Worm (Caenorhabditis elegans) whole organism, L2 larva: ENCODE results near the gene F35C11.4.

Experiments
- C34F6.9 ChIP-seq: fragments of 150-350 bp; optimal IDR thresholded peaks from 2 replicates; lab custom pipeline; 2014; ENCODE audit warnings: missing biosample characterization, missing genetic modification characterization
- F13H6.1 ChIP-seq: sonication (generic microtip); optimal IDR thresholded peaks from 2 replicates; lab custom pipeline; 2016; ENCODE audit warnings: missing genetic modification characterization, missing compliant biosample characterization
- Y55F3AM.14 ChIP-seq: fragments of 200-800 bp; sonication (Bioruptor generic); optimal IDR thresholded peaks from 2 replicates; lab custom pipeline; 2018; ENCODE audit warnings: mild to moderate bottlenecking, missing genetic modification characterization, missing compliant biosample characterization
- alr-1 ChIP-seq: fragments of 150-350 bp; optimal IDR thresholded peaks from 2 replicates; lab custom pipeline; 2014; ENCODE audit warnings: missing biosample characterization, missing genetic modification characterization
- aly-2 ChIP-seq: fragments of 150-350 bp; optimal IDR thresholded peaks from 2 replicates; lab custom pipeline; 2014; ENCODE audit warnings: missing biosample characterization, missing genetic modification characterization
- ama-1 ChIP-seq: fragments of 150-350 bp; optimal IDR thresholded peaks from 2 replicates; lab custom pipeline; 2018; ENCODE audit warnings: inconsistent platforms
- blmp-1 ChIP-seq: sonication (generic microtip); optimal IDR thresholded peaks from 2 replicates; lab custom pipeline; 2017; ENCODE audit warnings: missing genetic modification characterization, mild to moderate bottlenecking, missing compliant biosample characterization, antibody characterized with exemption, moderate library complexity; ENCODE audit not compliant: insufficient read depth
- ceh-16 ChIP-seq: fragments of 150-350 bp; optimal IDR thresholded peaks from 2 replicates; lab custom pipeline; 2014; ENCODE audit warnings: missing biosample characterization, missing genetic modification characterization
- ceh-82 ChIP-seq: fragments of 150-350 bp; optimal IDR thresholded peaks from 2 replicates; lab custom pipeline; 2014; ENCODE audit warnings: missing biosample characterization, missing genetic modification characterization
- dmd-4 ChIP-seq: sonication (generic microtip); optimal IDR thresholded peaks from 2 replicates; lab custom pipeline; 2017; ENCODE audit warnings: missing biosample characterization, missing genetic modification characterization
- elt-1 ChIP-seq: fragments of 150-350 bp; optimal IDR thresholded peaks from 2 replicates; lab custom pipeline; 2014; ENCODE audit warnings: missing biosample characterization, missing genetic modification characterization
- fos-1 ChIP-seq: fragments of 150-350 bp; optimal IDR thresholded peaks from 2 replicates; lab custom pipeline; 2014; ENCODE audit warnings: missing biosample characterization, missing genetic modification characterization
- gmeb-1 ChIP-seq: fragments of 150-350 bp; optimal IDR thresholded peaks from 2 replicates; lab custom pipeline; 2014; ENCODE audit warnings: missing biosample characterization, missing genetic modification characterization
- lin-13 ChIP-seq: fragments of 150-350 bp; optimal IDR thresholded peaks from 2 replicates; lab custom pipeline; 2014; ENCODE audit warnings: missing biosample characterization, missing genetic modification reagents, missing genetic modification characterization
- lin-39 ChIP-seq: fragments of 150-350 bp; optimal IDR thresholded peaks from 2 replicates; lab custom pipeline; 2014; ENCODE audit warnings: missing biosample characterization, missing genetic modification reagents, missing genetic modification characterization
- mab-5 ChIP-seq: fragments of 150-350 bp; optimal IDR thresholded peaks from 2 replicates; lab custom pipeline; 2014; ENCODE audit warnings: missing biosample characterization, missing genetic modification characterization
- mdl-1 ChIP-seq, 2 experiments: fragments of 150-350 bp in 1 of 2; sonication (generic microtip) in 1 of 2; optimal IDR thresholded peaks; 2 replicates each; lab custom pipeline; 2017; ENCODE audit warnings: missing biosample characterization in 2 of 2, missing genetic modification characterization in 2 of 2
- nhr-10 ChIP-seq: sonication (generic microtip); optimal IDR thresholded peaks from 2 replicates; lab custom pipeline; 2017; ENCODE audit warnings: missing biosample characterization, missing genetic modification characterization
- nhr-12 ChIP-seq: fragments of 150-350 bp; optimal IDR thresholded peaks from 2 replicates; lab custom pipeline; 2014; ENCODE audit warnings: missing biosample characterization, missing genetic modification characterization
- nhr-129 ChIP-seq: fragments of 150-350 bp; optimal IDR thresholded peaks from 2 replicates; lab custom pipeline; 2014; ENCODE audit warnings: missing biosample characterization, missing genetic modification characterization
- nhr-23 ChIP-seq: fragments of 150-350 bp; optimal IDR thresholded peaks from 2 replicates; lab custom pipeline; 2014; ENCODE audit warnings: missing biosample characterization, missing genetic modification reagents, missing genetic modification characterization
- nhr-237 ChIP-seq: fragments of 150-350 bp; optimal IDR thresholded peaks from 2 replicates; lab custom pipeline; 2014; ENCODE audit warnings: missing biosample characterization, missing genetic modification characterization
- nhr-25 ChIP-seq: fragments of 150-350 bp; sonication (generic microtip); optimal IDR thresholded peaks from 3 replicates; lab custom pipeline; 2014; ENCODE audit warnings: missing biosample characterization, missing genetic modification characterization
- nhr-6 ChIP-seq: fragments of 150-350 bp; optimal IDR thresholded peaks from 2 replicates; lab custom pipeline; 2014; ENCODE audit warnings: missing biosample characterization, missing genetic modification characterization
- nhr-77 ChIP-seq: fragments of 150-350 bp; optimal IDR thresholded peaks from 2 replicates; lab custom pipeline; 2014; ENCODE audit warnings: missing biosample characterization, missing genetic modification characterization
- peb-1 ChIP-seq: fragments of 150-350 bp; optimal IDR thresholded peaks from 2 replicates; lab custom pipeline; 2014; ENCODE audit warnings: missing biosample characterization, missing genetic modification characterization
- sem-4 ChIP-seq: fragments of 150-350 bp; optimal IDR thresholded peaks from 2 replicates; lab custom pipeline; 2014; ENCODE audit warnings: missing biosample characterization, missing genetic modification reagents, missing genetic modification characterization
- skn-1 ChIP-seq: sonication (generic microtip); optimal IDR thresholded peaks from 2 replicates; lab custom pipeline; 2017; ENCODE audit warnings: missing biosample characterization, missing genetic modification characterization
- sma-3 ChIP-seq: sonication (generic microtip); optimal IDR thresholded peaks from 2 replicates; lab custom pipeline; 2016; ENCODE audit warnings: missing genetic modification reagents, missing genetic modification characterization, missing compliant biosample characterization
- snpc-4 ChIP-seq: fragments of 150-350 bp; optimal IDR thresholded peaks from 2 replicates; lab custom pipeline; 2014; ENCODE audit warnings: missing biosample characterization, missing genetic modification characterization
- unc-39 ChIP-seq: fragments of 150-350 bp; optimal IDR thresholded peaks from 2 replicates; lab custom pipeline; 2014; ENCODE audit warnings: missing biosample characterization, missing genetic modification characterization
- unc-55 ChIP-seq: fragments of 150-350 bp; sonication (generic microtip); optimal IDR thresholded peaks from 3 replicates; lab custom pipeline; 2014; ENCODE audit warnings: missing biosample characterization, missing genetic modification reagents, missing genetic modification characterization
- unc-62 ChIP-seq: fragments of 150-350 bp; optimal IDR thresholded peaks from 2 replicates; lab custom pipeline; 2014; ENCODE audit warnings: missing biosample characterization, missing genetic modification reagents, missing genetic modification characterization
- ztf-1 ChIP-seq: fragments of 200-800 bp; sonication (Bioruptor generic); conservative IDR thresholded peaks from 2 replicates; pipeline ENCODE4 v1.3.6; 2022; ENCODE audit warnings: missing genetic modification characterization, missing compliant biosample characterization
- ztf-11 ChIP-seq: sonication (generic microtip); optimal IDR thresholded peaks from 2 replicates; lab custom pipeline; 2017; ENCODE audit warnings: missing biosample characterization, missing genetic modification characterization
- ztf-4 ChIP-seq: fragments of 150-350 bp; optimal IDR thresholded peaks from 2 replicates; lab custom pipeline; 2014; ENCODE audit warnings: missing biosample characterization, missing genetic modification characterization

Gene F35C11.4

DNA sequence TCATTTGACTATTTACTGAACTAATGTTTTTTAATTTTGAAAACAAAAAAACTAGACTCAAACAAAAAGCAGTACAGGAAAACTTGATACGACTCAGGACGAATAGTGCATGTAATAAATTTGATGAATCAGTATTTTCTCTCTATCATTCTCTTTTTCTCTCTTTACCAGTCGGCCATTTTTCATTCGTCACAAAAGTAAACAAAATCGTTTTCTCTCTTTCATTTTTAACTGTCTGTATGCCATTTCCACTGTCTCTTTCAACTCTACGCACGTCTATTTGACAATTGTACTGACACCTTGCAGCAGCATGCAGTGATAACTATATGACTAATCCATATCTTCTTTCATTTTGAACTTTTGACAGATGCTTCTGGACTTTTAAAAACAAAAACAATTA is at the start of gene F35C11.4, which contains the start of gene F35C11.2:
F35C11.4 (plus strand) TSS at position 260 of the 400 bp plus-strand sequence.
F35C11.2 (minus strand) TSS at position 90 of the 400 bp plus-strand sequence.
- TF ChIP-seq Y55F3AM.14 (GFP tag; lab: Kevin White, UChicago): no peak
- TF ChIP-seq gmeb-1 (tag; lab: Kevin White, UChicago): peak; percentile 37
- TF ChIP-seq aly-2 (tag; lab: Kevin White, UChicago): no peak
- TF ChIP-seq ztf-11 (tag; lab: Kevin White, UChicago): no peak
- peak; percentile 98 for TF ChIP-seq fos-1 (tag; lab: Kevin White, UChicago)
- no peak for TF ChIP-seq sem-4 (tag; lab: Kevin White, UChicago)
- peak; percentile 31 for TF ChIP-seq sma-3 (GFP tag; lab: Kevin White, UChicago)
- TF ChIP-seq mab-5 (tag; lab: Kevin White, UChicago): no peak
- no peak for TF ChIP-seq ama-1 (lab: Kevin White, UChicago)
- no peak for TF ChIP-seq nhr-12 (tag; lab: Kevin White, UChicago)
- TF ChIP-seq alr-1 (tag; lab: Kevin White, UChicago): no peak
- no peak for TF ChIP-seq unc-55 (GFP tag; lab: Kevin White, UChicago)
- no peak for TF ChIP-seq ztf-1 (GFP tag; lab: Robert Waterston, UW)
- TF ChIP-seq nhr-129 (tag; lab: Kevin White, UChicago): peak; percentile 2
- no peak for TF ChIP-seq mdl-1 (tag; optimal IDR thresholded peaks at IDR 0.05; lab: Kevin White, UChicago)
- TF ChIP-seq nhr-25 (tag; lab: Kevin White, UChicago): no peak

- TF ChIP-seq F13H6.1 (tag; lab: Kevin White, UChicago) (no peak), sem-4 (tag; lab: Kevin White, UChicago) (no peak), nhr-6 (no peak), blmp-1 (tag; lab: Kevin White, UChicago) (peak; percentile 88), alr-1 (tag; lab: Kevin White, UChicago) (no peak), nhr-23 (no peak), dmd-4 (tag; lab: Kevin White, UChicago) (no peak)
Measured at ce11 chrII:8199803-8200202, 49.0 kb upstream of the F35C11.4 start.

DNA sequence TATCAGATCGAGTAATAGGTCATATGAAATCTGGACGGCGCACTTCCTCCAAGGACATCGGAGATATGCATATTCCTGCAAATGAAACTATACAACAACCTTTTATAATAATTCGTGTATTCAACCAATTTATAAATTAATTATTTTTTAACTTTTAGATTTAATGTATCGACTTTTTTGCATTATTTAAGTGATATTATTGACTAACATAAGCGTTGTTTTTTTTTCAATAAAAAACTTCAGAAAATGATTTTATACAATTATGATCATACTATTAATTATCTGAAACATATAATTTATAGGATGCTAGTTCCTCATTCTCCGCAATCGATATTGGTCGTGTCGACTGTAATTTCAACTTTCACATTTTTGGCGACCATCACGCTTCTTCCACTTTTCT is 44.8 kb upstream of the F35C11.4 start, which contains the start of gene col-76:
col-76 (plus strand) TSS at position 301 of the 400 bp plus-strand sequence.
- TF ChIP-seq ceh-16 (tag; lab: Kevin White, UChicago) (no peak), unc-55 (GFP tag; lab: Kevin White, UChicago) (no peak), nhr-77 (tag; lab: Kevin White, UChicago) (no peak), ztf-4 (tag; lab: Kevin White, UChicago) (no peak), aly-2 (tag; lab: Kevin White, UChicago) (no peak), alr-1 (tag; lab: Kevin White, UChicago) (no peak), unc-39 (no peak), elt-1 (tag; lab: Kevin White, UChicago) (no peak), gmeb-1 (tag; lab: Kevin White, UChicago) (no peak), unc-62 (no peak), fos-1 (tag; lab: Kevin White, UChicago) (no peak), lin-39 (tag; lab: Kevin White, UChicago) (no peak), snpc-4 (tag; lab: Kevin White, UChicago) (no peak), peb-1 (no peak), nhr-237 (tag; lab: Kevin White, UChicago) (no peak)

DNA sequence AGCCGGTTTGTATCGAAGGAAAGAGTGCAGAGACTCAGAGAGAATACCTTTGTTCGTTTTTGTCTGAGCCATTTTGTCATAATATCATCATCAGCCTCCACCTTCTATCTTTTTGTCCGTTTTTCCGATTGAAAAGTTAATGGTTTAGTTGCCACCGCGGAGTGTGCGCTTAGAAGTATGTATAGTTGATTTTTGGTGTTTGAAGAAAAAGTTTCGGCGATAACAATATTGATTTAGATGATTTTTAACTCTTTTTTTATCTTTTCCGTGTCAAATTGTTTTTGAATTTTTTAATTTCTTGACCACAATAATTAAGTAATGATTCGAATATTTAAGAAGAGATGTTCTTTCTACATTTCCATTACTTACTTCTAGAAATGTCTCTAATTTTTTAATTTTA is 43.2 kb upstream of the F35C11.4 start:
- TF ChIP-seq skn-1 (tag; lab: Kevin White, UChicago): peak; percentile 70
- TF ChIP-seq aly-2 (tag; lab: Kevin White, UChicago): no peak
- TF ChIP-seq fos-1 (tag; lab: Kevin White, UChicago): peak; percentile 40

DNA sequence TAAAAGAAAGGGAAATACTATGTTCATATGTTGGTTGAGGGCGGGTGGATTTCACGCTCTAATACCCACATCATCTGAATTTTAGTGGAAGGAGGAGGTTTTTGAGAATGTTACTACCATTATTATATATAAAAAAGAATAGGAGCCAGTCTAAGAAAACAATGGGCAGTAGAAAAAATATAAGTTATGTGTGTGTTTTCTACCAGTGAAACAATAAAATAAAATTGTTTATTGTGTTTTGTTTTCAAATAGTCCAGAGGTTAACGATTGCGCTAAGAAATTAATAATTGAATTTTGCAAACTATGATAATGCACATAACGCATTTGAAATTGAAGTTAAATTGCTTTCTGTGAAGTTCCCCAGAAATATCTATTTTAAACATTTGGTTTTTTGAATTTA is 39.3 kb upstream of the F35C11.4 start, which contains the start of gene M110.8:
M110.8 (minus strand) TSS at position 101 of the 400 bp plus-strand sequence.
- TF ChIP-seq mab-5 (tag; lab: Kevin White, UChicago) (no peak), ceh-82 (no peak), alr-1 (tag; lab: Kevin White, UChicago) (no peak), C34F6.9 (tag; lab: Kevin White, UChicago) (no peak), unc-39 (no peak), nhr-6 (no peak), peb-1 (no peak), lin-13 (GFP tag; lab: Kevin White, UChicago) (no peak), dmd-4 (tag; lab: Kevin White, UChicago) (no peak), nhr-10 (no peak), ztf-1 (GFP tag; lab: Robert Waterston, UW) (no peak)
- TF ChIP-seq, all 48 proteins: peak for 0
